Worm (Caenorhabditis elegans) whole organism, midembryonic: ENCODE results near the gene madf-8.

ENCODE experiments used
- T22C8.4 ChIP-seq: fragments of 200-800 bp; sonication (Bioruptor generic); IDR thresholded peaks from 2 replicates; pipeline ENCODE4 v1.3.6; 2022; ENCODE audit warnings: missing genetic modification characterization, missing compliant biosample characterization
- cog-1 ChIP-seq: sonication (generic microtip); optimal IDR thresholded peaks from 2 replicates; lab custom pipeline; 2016; ENCODE audit warnings: missing genetic modification characterization, missing compliant biosample characterization
- flt-1 ChIP-seq: fragments of 200-800 bp; sonication (Bioruptor generic); IDR thresholded peaks from 2 replicates; pipeline ENCODE4 v1.3.6; 2022; ENCODE audit warnings: missing genetic modification characterization, missing compliant biosample characterization
- klf-2 ChIP-seq: fragments of 200-800 bp; sonication (Bioruptor generic); conservative IDR thresholded peaks from 2 replicates; pipeline ENCODE4 v1.3.6; 2022; ENCODE audit warnings: missing genetic modification reagents, missing genetic modification characterization, missing compliant biosample characterization
- med-1 ChIP-seq: sonication (generic microtip); optimal IDR thresholded peaks from 2 replicates; lab custom pipeline; 2017; ENCODE audit warnings: missing genetic modification characterization, mild to moderate bottlenecking, missing compliant biosample characterization, antibody characterized with exemption, missing genetic modification reagents; ENCODE audit not compliant: insufficient read depth
- ref-1 ChIP-seq: fragments of 200-800 bp; sonication (Bioruptor generic); conservative IDR thresholded peaks from 2 replicates; pipeline ENCODE4 v1.3.6; 2022; ENCODE audit warnings: missing genetic modification reagents, missing genetic modification characterization, missing compliant biosample characterization
- tab-1 ChIP-seq: fragments of 200-800 bp; sonication (Bioruptor generic); IDR thresholded peaks from 2 replicates; pipeline ENCODE4 v1.3.6; 2022; ENCODE audit warnings: missing genetic modification characterization, missing compliant biosample characterization
- ztf-23 ChIP-seq: fragments of 200-800 bp; sonication (Bioruptor generic); IDR thresholded peaks from 2 replicates; pipeline ENCODE4 v1.3.6; 2022; ENCODE audit warnings: missing genetic modification reagents, missing genetic modification characterization, missing compliant biosample characterization
- ztf-29 ChIP-seq: fragments of 200-800 bp; sonication (Bioruptor generic); IDR thresholded peaks from 2 replicates; pipeline ENCODE4 v1.3.6; 2022; ENCODE audit warnings: missing genetic modification reagents, missing genetic modification characterization, missing compliant biosample characterization

The madf-8 gene

ce11 chrIII:3650677-3651315 lies at the start of gene madf-8, which contains the start of gene gsr-1:
Gene madf-8 (minus strand): TSS chrIII:3650832.
Gene gsr-1 (plus strand): TSS chrIII:3650907.
- TF ChIP-seq tab-1 (GFP tag; lab: Robert Waterston, UW) (no peak), ztf-23 (GFP tag; lab: Robert Waterston, UW) (peak; percentile 68; the same call in 1 of the 2 replicates)

DNA sequence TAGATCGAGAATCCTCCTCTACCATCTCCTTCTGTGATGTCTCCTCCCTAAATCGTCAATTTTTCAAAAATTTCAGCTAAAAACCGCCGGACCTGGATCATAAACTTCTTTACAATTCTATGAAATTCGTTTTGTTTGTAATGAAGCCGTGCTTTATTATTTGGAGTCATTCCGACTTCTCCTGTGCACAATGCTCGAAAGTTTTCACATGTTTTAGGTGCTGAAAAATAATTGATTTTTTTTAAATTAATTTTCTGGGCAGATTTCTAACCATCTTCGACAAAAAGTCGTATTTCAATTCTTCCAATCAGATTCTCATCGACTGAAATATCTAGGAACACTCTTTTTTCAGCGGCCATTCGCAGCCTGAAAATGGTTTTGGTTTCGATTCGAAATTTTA lies 48.6 kb upstream of the madf-8 start, which contains the start of gene cyn-9:
Gene cyn-9, minus strand, starts transcription at position 366 of the 400 bp plus-strand sequence.
- TF ChIP-seq cog-1 (tag; lab: Kevin White, UChicago) (no peak), klf-2 (GFP tag; lab: Robert Waterston, UW) (no peak), flt-1 (GFP tag; lab: Robert Waterston, UW) (no peak), ref-1 (GFP tag; lab: Robert Waterston, UW) (no peak), T22C8.4 (GFP tag; lab: Robert Waterston, UW) (no peak), ztf-29 (GFP tag; lab: Robert Waterston, UW) (no peak), ztf-23 (GFP tag; lab: Robert Waterston, UW) (no peak), med-1 (GFP tag; lab: Kevin White, UChicago) (no peak), tab-1 (GFP tag; lab: Robert Waterston, UW) (no peak)

- no peak for TF ChIP-seq ref-1 (GFP tag; lab: Robert Waterston, UW)
- no peak for TF ChIP-seq tab-1 (GFP tag; lab: Robert Waterston, UW)
- no peak for TF ChIP-seq flt-1 (GFP tag; lab: Robert Waterston, UW)
- no peak for TF ChIP-seq T22C8.4 (GFP tag; lab: Robert Waterston, UW)
- TF ChIP-seq klf-2 (GFP tag; lab: Robert Waterston, UW): no peak
Observed at ce11 chrIII:3698366-3698765, 47.7 kb upstream of the madf-8 start.

- TF ChIP-seq ref-1 (GFP tag; lab: Robert Waterston, UW): 0 out of 2 replicates have a peak, but pooled peaks have one; percentile 15
- peak; percentile 81 for TF ChIP-seq ztf-23 (GFP tag; lab: Robert Waterston, UW)
- peak; percentile 54; the same call in 1 of the 2 replicates for TF ChIP-seq klf-2 (GFP tag; lab: Robert Waterston, UW)
Observed at ce11 chrIII:3695398-3695797, 44.8 kb upstream of the madf-8 start.

DNA sequence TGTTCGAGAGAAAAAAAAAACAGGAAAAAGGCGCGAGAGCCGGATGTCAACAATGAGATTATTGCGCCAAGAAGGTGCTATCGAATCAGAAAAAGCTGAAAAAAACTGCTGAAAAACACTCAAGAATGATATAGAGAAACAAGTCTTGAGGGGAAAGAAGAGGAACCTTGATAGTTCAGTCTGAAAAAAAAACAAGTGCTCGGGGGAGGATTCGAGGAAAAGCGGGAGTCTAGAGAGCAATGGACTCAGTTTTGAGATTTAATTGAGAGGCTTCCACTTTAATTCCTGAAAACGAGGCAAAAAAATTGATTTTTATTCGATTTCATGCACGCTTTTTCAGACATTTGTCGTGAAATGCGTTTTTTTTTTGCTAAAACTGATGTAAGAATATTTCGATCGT lies 43.9 kb upstream of the madf-8 start, which contains the start of gene npr-15:
Gene npr-15, minus strand, starts transcription at position 101 of the 400 bp plus-strand sequence.
- TF ChIP-seq med-1 (GFP tag; lab: Kevin White, UChicago): no peak
- no peak for TF ChIP-seq ztf-23 (GFP tag; lab: Robert Waterston, UW)
- TF ChIP-seq flt-1 (GFP tag; lab: Robert Waterston, UW): no peak
- TF ChIP-seq klf-2 (GFP tag; lab: Robert Waterston, UW): no peak
- TF ChIP-seq cog-1 (tag; lab: Kevin White, UChicago): no peak
- no peak for TF ChIP-seq tab-1 (GFP tag; lab: Robert Waterston, UW)
- no peak for TF ChIP-seq ref-1 (GFP tag; lab: Robert Waterston, UW)
- TF ChIP-seq T22C8.4 (GFP tag; lab: Robert Waterston, UW): no peak
- no peak for TF ChIP-seq ztf-29 (GFP tag; lab: Robert Waterston, UW)

ce11 chrIII:3692516-3692915 lies 41.9 kb upstream of the madf-8 start:
- TF ChIP-seq tab-1 (GFP tag; lab: Robert Waterston, UW): no peak

DNA sequence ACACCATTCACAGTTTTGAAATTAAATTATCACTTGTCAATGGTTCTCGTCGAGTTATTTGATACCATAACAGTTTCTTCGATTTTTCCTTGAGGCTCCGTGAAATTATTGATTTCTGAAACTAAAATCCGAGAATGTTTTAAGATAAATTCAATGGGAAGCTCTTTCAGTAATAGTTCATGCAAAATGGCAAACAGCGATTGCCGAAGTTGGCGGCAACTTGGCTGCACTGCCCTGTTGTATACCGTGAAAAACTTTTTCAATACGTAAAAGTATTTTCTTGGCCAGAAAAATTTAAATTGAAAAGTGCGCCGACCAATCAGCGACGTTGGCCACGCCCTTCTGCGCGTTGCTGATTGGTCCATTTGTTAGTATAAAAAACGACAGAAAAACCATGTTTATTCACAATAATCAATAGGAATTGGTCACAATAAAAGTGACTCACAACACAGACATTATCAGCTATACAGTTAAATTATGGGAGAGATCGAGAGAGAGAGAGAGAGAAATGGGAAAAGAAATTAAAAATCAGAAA lies 32.3 kb upstream of the madf-8 start:
- TF ChIP-seq tab-1 (GFP tag; lab: Robert Waterston, UW): no peak
- TF ChIP-seq T22C8.4 (GFP tag; lab: Robert Waterston, UW): no peak
- no peak for TF ChIP-seq klf-2 (GFP tag; lab: Robert Waterston, UW)
- TF ChIP-seq ztf-23 (GFP tag; lab: Robert Waterston, UW): no peak
- TF ChIP-seq flt-1 (GFP tag; lab: Robert Waterston, UW): no peak
- TF ChIP-seq med-1 (GFP tag; lab: Kevin White, UChicago): no peak
- no peak for TF ChIP-seq ztf-29 (GFP tag; lab: Robert Waterston, UW)
- no peak for TF ChIP-seq ref-1 (GFP tag; lab: Robert Waterston, UW)
- no peak for TF ChIP-seq cog-1 (tag; lab: Kevin White, UChicago)

- TF ChIP-seq tab-1 (GFP tag; lab: Robert Waterston, UW) (no peak), klf-2 (GFP tag; lab: Robert Waterston, UW) (no peak), T22C8.4 (GFP tag; lab: Robert Waterston, UW) (no peak), ztf-23 (GFP tag; lab: Robert Waterston, UW) (no peak), cog-1 (tag; lab: Kevin White, UChicago) (no peak), med-1 (GFP tag; lab: Kevin White, UChicago) (no peak), ztf-29 (GFP tag; lab: Robert Waterston, UW) (no peak), flt-1 (GFP tag; lab: Robert Waterston, UW) (no peak), ref-1 (GFP tag; lab: Robert Waterston, UW) (no peak)
Observed at ce11 chrIII:3681351-3681938, 30.8 kb upstream of the madf-8 start.

- TF ChIP-seq tab-1 (GFP tag; lab: Robert Waterston, UW): no peak
Observed at ce11 chrIII:3679083-3679482, 28.5 kb upstream of the madf-8 start.
